Fruit fly (Drosophila melanogaster) whole organism, embryonic: ENCODE data around the gene CG32246.

Experiments
- BEAF-32 ChIP-seq: fragments of 200-800 bp; sonication (Bioruptor generic); optimal IDR thresholded peaks from 3 replicates; lab custom pipeline; 2017; ENCODE audit warnings: missing biosample characterization, missing genetic modification characterization, mild to moderate bottlenecking, moderate library complexity, missing genetic modification reagents
- Bteb2 ChIP-seq: fragments of 200-800 bp; sonication (Bioruptor generic); optimal IDR thresholded peaks from 2 replicates; lab custom pipeline; 2016; ENCODE audit warnings: missing biosample characterization, missing genetic modification characterization
- C15 ChIP-seq: fragments of 200-800 bp; sonication (Bioruptor generic); IDR thresholded peaks from 3 replicates; pipeline ENCODE4 v1.3.6; 2022; ENCODE audit warnings: missing biosample characterization, missing genetic modification characterization
- CG10543 ChIP-seq: fragments of 200-800 bp; sonication (Bioruptor generic); optimal IDR thresholded peaks from 3 replicates; lab custom pipeline; 2017; ENCODE audit warnings: missing biosample characterization, mild to moderate bottlenecking, missing genetic modification characterization, moderate library complexity
- CG10565 ChIP-seq: fragments of 200-800 bp; sonication (Bioruptor generic); optimal IDR thresholded peaks from 3 replicates; lab custom pipeline; 2016; ENCODE audit warnings: missing biosample characterization, mild to moderate bottlenecking, missing genetic modification characterization
- CG10654 ChIP-seq: fragments of 200-800 bp; sonication (Bioruptor generic); optimal IDR thresholded peaks from 2 replicates; lab custom pipeline; 2016; ENCODE audit warnings: missing biosample characterization, missing genetic modification characterization
- CG10959 ChIP-seq: fragments of 200-800 bp; sonication (Bioruptor generic); IDR thresholded peaks from 2 replicates; pipeline ENCODE4 v1.3.6; 2022; ENCODE audit warnings: missing biosample characterization, missing genetic modification characterization
- CG11398 ChIP-seq: fragments of 200-800 bp; sonication (Bioruptor generic); optimal IDR thresholded peaks from 2 replicates; lab custom pipeline; 2016; ENCODE audit warnings: missing biosample characterization, missing genetic modification characterization
- CG12299 ChIP-seq: fragments of 200-800 bp; sonication (Bioruptor generic); optimal IDR thresholded peaks from 2 replicates; lab custom pipeline; 2018; ENCODE audit warnings: missing biosample characterization, mild to moderate bottlenecking, missing genetic modification characterization
- CG12744 ChIP-seq: fragments of 200-800 bp; sonication (Bioruptor generic); optimal IDR thresholded peaks from 2 replicates; lab custom pipeline; 2016; ENCODE audit warnings: missing biosample characterization, missing genetic modification characterization
- CG13424 ChIP-seq: fragments of 200-800 bp; sonication (Bioruptor generic); optimal IDR thresholded peaks from 2 replicates; lab custom pipeline; 2019; ENCODE audit warnings: missing biosample characterization, mild to moderate bottlenecking, missing genetic modification characterization, moderate library complexity
- CG14860 ChIP-seq: fragments of 200-800 bp; sonication (Bioruptor generic); IDR thresholded peaks from 3 replicates; pipeline ENCODE4 v1.3.6; 2022; ENCODE audit warnings: missing biosample characterization, missing genetic modification characterization; ENCODE audit not compliant: partially characterized antibody
- CG15073 ChIP-seq: fragments of 200-800 bp; sonication (Bioruptor generic); optimal IDR thresholded peaks from 2 replicates; lab custom pipeline; 2016; ENCODE audit warnings: missing biosample characterization, missing genetic modification characterization
- CG15269 ChIP-seq: fragments of 200-800 bp; sonication (Bioruptor generic); optimal IDR thresholded peaks from 2 replicates; lab custom pipeline; 2018; ENCODE audit warnings: missing biosample characterization, mild to moderate bottlenecking, missing genetic modification characterization, moderate library complexity
- CG1602 ChIP-seq: fragments of 200-800 bp; sonication (Bioruptor generic); optimal IDR thresholded peaks from 3 replicates; lab custom pipeline; 2016; ENCODE audit warnings: missing biosample characterization, missing genetic modification characterization
- CG17328 ChIP-seq: fragments of 200-800 bp; sonication (Bioruptor generic); IDR thresholded peaks from 2 replicates; pipeline ENCODE4 v1.3.6; 2022; ENCODE audit warnings: missing biosample characterization, missing genetic modification characterization
- CG1792 ChIP-seq: fragments of 200-800 bp; sonication (Bioruptor generic); optimal IDR thresholded peaks from 2 replicates; lab custom pipeline; 2016; ENCODE audit warnings: missing biosample characterization, missing genetic modification characterization
- CG2199 ChIP-seq: fragments of 200-800 bp; sonication (Bioruptor generic); IDR thresholded peaks from 3 replicates; pipeline ENCODE4 v1.3.6; 2022; ENCODE audit warnings: missing biosample characterization, missing genetic modification characterization
- CG2712 ChIP-seq: fragments of 200-800 bp; optimal IDR thresholded peaks from 3 replicates; lab custom pipeline; 2019; ENCODE audit warnings: missing biosample characterization, mild to moderate bottlenecking, missing genetic modification characterization, moderate library complexity
- CG2875 ChIP-seq: fragments of 200-800 bp; sonication (Bioruptor generic); optimal IDR thresholded peaks from 2 replicates; lab custom pipeline; 2017; ENCODE audit warnings: missing biosample characterization, mild to moderate bottlenecking, missing genetic modification characterization, missing genetic modification reagents
- CG32767 ChIP-seq: fragments of 200-800 bp; sonication (Bioruptor generic); IDR thresholded peaks from 2 replicates; pipeline ENCODE4 v1.3.6; 2022; ENCODE audit warnings: missing biosample characterization, missing genetic modification characterization
- CG4404 ChIP-seq: fragments of 200-800 bp; sonication (Bioruptor generic); IDR thresholded peaks from 2 replicates; pipeline ENCODE4 v1.3.6; 2022; ENCODE audit warnings: missing biosample characterization, missing genetic modification characterization
- Camta ChIP-seq: fragments of 200-800 bp; sonication (Bioruptor generic); optimal IDR thresholded peaks from 2 replicates; lab custom pipeline; 2016; ENCODE audit warnings: missing biosample characterization, missing genetic modification characterization
- Chrac-16 ChIP-seq: fragments of 200-800 bp; sonication (Bioruptor generic); optimal IDR thresholded peaks from 3 replicates; lab custom pipeline; 2016; ENCODE audit warnings: missing biosample characterization, missing genetic modification characterization
- Dad ChIP-seq: fragments of 200-800 bp; sonication (Bioruptor generic); optimal IDR thresholded peaks from 3 replicates; lab custom pipeline; 2016; ENCODE audit warnings: missing biosample characterization, missing genetic modification characterization
- Doc2 ChIP-seq: fragments of 200-800 bp; sonication (Bioruptor generic); IDR thresholded peaks from 2 replicates; pipeline ENCODE4 v1.3.6; 2022; ENCODE audit warnings: missing biosample characterization, missing genetic modification characterization
- Doc3 ChIP-seq: fragments of 200-800 bp; sonication (Bioruptor generic); IDR thresholded peaks from 3 replicates; pipeline ENCODE4 v1.3.6; 2022; ENCODE audit warnings: missing biosample characterization, missing genetic modification characterization; ENCODE audit not compliant: partially characterized antibody
- HLH54F ChIP-seq: fragments of 200-800 bp; sonication (Bioruptor generic); optimal IDR thresholded peaks from 3 replicates; lab custom pipeline; 2016; ENCODE audit warnings: missing biosample characterization, missing genetic modification characterization
- Hmx ChIP-seq: fragments of 200-800 bp; sonication (Bioruptor generic); optimal IDR thresholded peaks from 2 replicates; lab custom pipeline; 2016; ENCODE audit warnings: missing biosample characterization, missing genetic modification characterization
- Hr39 ChIP-seq: fragments of >200 bp; optimal IDR thresholded peaks from 2 replicates; lab custom pipeline; 2017
- Myb ChIP-seq: fragments of 200-800 bp; sonication (Bioruptor generic); optimal IDR thresholded peaks from 2 replicates; lab custom pipeline; 2016; ENCODE audit warnings: missing biosample characterization, missing genetic modification characterization
- NC2α ChIP-seq: fragments of 200-800 bp; sonication (Bioruptor generic); optimal IDR thresholded peaks from 2 replicates; lab custom pipeline; 2016; ENCODE audit warnings: missing biosample characterization, missing genetic modification characterization
- Nf-YA ChIP-seq: fragments of 200-800 bp; sonication (Bioruptor generic); IDR thresholded peaks from 2 replicates; pipeline ENCODE4 v1.3.6; 2022; ENCODE audit warnings: missing biosample characterization, missing genetic modification characterization
- Nf-YC ChIP-seq: fragments of 200-800 bp; optimal IDR thresholded peaks from 3 replicates; lab custom pipeline; 2019; ENCODE audit warnings: missing biosample characterization, mild to moderate bottlenecking, missing genetic modification characterization, moderate library complexity
- NfI ChIP-seq: fragments of 200-800 bp; sonication (Bioruptor generic); optimal IDR thresholded peaks from 3 replicates; lab custom pipeline; 2018; ENCODE audit warnings: missing biosample characterization, mild to moderate bottlenecking, missing genetic modification characterization, moderate library complexity
- PHDP ChIP-seq: fragments of 200-800 bp; sonication (Bioruptor generic); optimal IDR thresholded peaks from 3 replicates; lab custom pipeline; 2018; ENCODE audit warnings: missing biosample characterization, mild to moderate bottlenecking, missing genetic modification characterization, moderate library complexity
- br ChIP-seq: fragments of >200 bp; optimal IDR thresholded peaks from 2 replicates; lab custom pipeline; 2017
- dmrt99B ChIP-seq: fragments of 200-800 bp; sonication (Bioruptor generic); optimal IDR thresholded peaks from 2 replicates; lab custom pipeline; 2018; ENCODE audit warnings: missing biosample characterization, mild to moderate bottlenecking, missing genetic modification characterization, moderate library complexity
- dpn ChIP-seq, 2 experiments: fragments of 200-800 bp; sonication (Bioruptor generic); optimal IDR thresholded peaks; 3 replicates each; lab custom pipeline; 2016; ENCODE audit warnings: missing biosample characterization in 2 of 2, missing genetic modification characterization in 2 of 2
- ems ChIP-seq: fragments of 200-800 bp; sonication (Bioruptor generic); optimal IDR thresholded peaks from 3 replicates; lab custom pipeline; 2016; ENCODE audit warnings: missing biosample characterization, missing genetic modification characterization
- ewg ChIP-seq: fragments of 200-800 bp; sonication (Bioruptor generic); optimal IDR thresholded peaks from 3 replicates; lab custom pipeline; 2017; ENCODE audit warnings: mild to moderate bottlenecking, missing biosample characterization, missing genetic modification reagents, missing genetic modification characterization
- grau ChIP-seq: fragments of 200-800 bp; optimal IDR thresholded peaks from 3 replicates; lab custom pipeline; 2019; ENCODE audit warnings: missing biosample characterization, mild to moderate bottlenecking, missing genetic modification characterization, moderate library complexity
- gsb ChIP-seq: fragments of 200-800 bp; sonication (Bioruptor generic); IDR thresholded peaks from 2 replicates; pipeline ENCODE4 v1.3.6; 2022; ENCODE audit warnings: missing biosample characterization, missing genetic modification characterization
- kni ChIP-seq: fragments of 200-800 bp; sonication (Bioruptor generic); optimal IDR thresholded peaks from 3 replicates; lab custom pipeline; 2017; ENCODE audit warnings: mild to moderate bottlenecking, missing biosample characterization, missing genetic modification reagents, missing genetic modification characterization
- knrl ChIP-seq: fragments of 200-800 bp; sonication (Bioruptor generic); IDR thresholded peaks from 3 replicates; pipeline ENCODE4 v1.3.6; 2022; ENCODE audit warnings: missing biosample characterization, missing genetic modification characterization; ENCODE audit not compliant: partially characterized antibody
- mam ChIP-seq: fragments of 200-800 bp; sonication (Bioruptor generic); optimal IDR thresholded peaks from 3 replicates; lab custom pipeline; 2016; ENCODE audit warnings: missing biosample characterization, missing genetic modification characterization
- peb ChIP-seq: fragments of 200-800 bp; sonication (Bioruptor generic); IDR thresholded peaks from 2 replicates; pipeline ENCODE4 v1.3.6; 2022; ENCODE audit warnings: missing biosample characterization, missing genetic modification characterization
- repo ChIP-seq: fragments of 200-800 bp; sonication (Bioruptor generic); optimal IDR thresholded peaks from 2 replicates; lab custom pipeline; 2016; ENCODE audit warnings: missing biosample characterization, missing genetic modification characterization
- schlank ChIP-seq: fragments of 200-800 bp; sonication (Bioruptor generic); optimal IDR thresholded peaks from 2 replicates; lab custom pipeline; 2018; ENCODE audit warnings: missing biosample characterization, mild to moderate bottlenecking, missing genetic modification characterization
- sisA ChIP-seq: fragments of 200-800 bp; sonication (Bioruptor generic); IDR thresholded peaks from 2 replicates; pipeline ENCODE4 v1.3.6; 2022; ENCODE audit warnings: missing biosample characterization, missing genetic modification characterization
- sqz ChIP-seq: fragments of 200-800 bp; sonication (Bioruptor generic); optimal IDR thresholded peaks from 3 replicates; lab custom pipeline; 2018; ENCODE audit warnings: missing biosample characterization, mild to moderate bottlenecking, missing genetic modification characterization
- usp ChIP-seq: fragments of >200 bp; optimal IDR thresholded peaks from 2 replicates; lab custom pipeline; 2017; ENCODE audit warnings: missing biosample characterization, missing genetic modification characterization
- wor ChIP-seq: fragments of 200-800 bp; sonication (Bioruptor generic); IDR thresholded peaks from 2 replicates; pipeline ENCODE4 v1.3.6; 2022; ENCODE audit warnings: missing biosample characterization, missing genetic modification characterization

Gene CG32246

DNA sequence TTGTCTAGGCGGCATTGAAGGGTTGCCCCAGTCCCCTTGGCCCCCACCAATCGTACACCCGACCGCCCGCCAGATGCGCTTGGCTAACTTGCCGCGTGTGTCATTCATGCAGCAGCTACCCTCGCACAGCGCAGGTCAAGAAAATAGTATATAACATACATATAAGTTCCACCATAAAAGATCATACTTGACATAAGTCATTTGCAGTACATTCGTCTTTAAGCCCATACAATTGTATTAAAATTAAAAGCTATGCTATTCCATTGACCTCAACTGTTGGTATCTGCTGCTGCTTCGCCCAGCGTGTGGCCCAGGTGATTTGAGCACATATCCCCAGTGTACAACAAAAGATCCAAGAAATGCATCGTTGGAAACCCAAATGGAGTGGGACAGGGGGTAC lies 9.7 kb upstream of the CG32246 start (continued):
- TF ChIP-seq Myb (GFP tag; lab: Kevin White, UChicago): no peak
- no peak for TF ChIP-seq br (lab: Kevin White, UChicago)
- TF ChIP-seq dpn (GFP tag; optimal IDR thresholded peaks at IDR 0.05; lab: Kevin White, UChicago): peak; percentile 58 to 64
- TF ChIP-seq CG32767 (GFP tag; lab: Robert Waterston, UW): peak; percentile 44; the same call in 1 of the 2 replicates
- TF ChIP-seq CG2199 (GFP tag; lab: Robert Waterston, UW): peak; percentile 92
- TF ChIP-seq wor (GFP tag; lab: Robert Waterston, UW): peak; percentile 60
- peak; percentile 45 for TF ChIP-seq CG13424 (tag; lab: Kevin White, UChicago)
- TF ChIP-seq Nf-YC (tag; lab: Kevin White, UChicago): no peak
- peak; percentile 41 for TF ChIP-seq repo (GFP tag; lab: Kevin White, UChicago)
- TF ChIP-seq sqz (GFP tag; lab: Kevin White, UChicago): no peak
- TF ChIP-seq PHDP (tag; lab: Kevin White, UChicago): peak; percentile 62
- TF ChIP-seq CG10543 (GFP tag; lab: Kevin White, UChicago): no peak
- peak; percentile 54 for TF ChIP-seq CG1792 (GFP tag; lab: Kevin White, UChicago)
- TF ChIP-seq Hmx: no peak
- peak; percentile 30 for TF ChIP-seq CG12744 (GFP tag; lab: Kevin White, UChicago)
- TF ChIP-seq gsb (GFP tag; lab: Robert Waterston, UW): no peak
- no peak for TF ChIP-seq Hr39
- peak; percentile 87 for TF ChIP-seq CG17328
- TF ChIP-seq CG4404 (GFP tag; lab: Robert Waterston, UW): peak; percentile 73
- TF ChIP-seq knrl: no peak
- TF ChIP-seq CG2712 (tag; lab: Kevin White, UChicago): peak; percentile 91
- no peak for TF ChIP-seq Doc2 (GFP tag; lab: Robert Waterston, UW)
- no peak for TF ChIP-seq usp (GFP tag; lab: Kevin White, UChicago)
- TF ChIP-seq C15 (GFP tag; lab: Robert Waterston, UW): no peak
- no peak for TF ChIP-seq HLH54F (GFP tag; lab: Kevin White, UChicago)
- peak; percentile 74 for TF ChIP-seq Camta (GFP tag; lab: Kevin White, UChicago)
- no peak for TF ChIP-seq CG12299
- TF ChIP-seq kni: no peak
- peak; percentile 73 for TF ChIP-seq dmrt99B (tag; lab: Kevin White, UChicago)
- TF ChIP-seq sisA (GFP tag; lab: Robert Waterston, UW): peak; percentile 88
- TF ChIP-seq Chrac-16 (GFP tag; lab: Kevin White, UChicago): peak; percentile 59
- TF ChIP-seq CG2875 (GFP tag; lab: Kevin White, UChicago): peak; percentile 72
- peak; percentile 84 for TF ChIP-seq peb (GFP tag; lab: Robert Waterston, UW)
- no peak for TF ChIP-seq Bteb2 (GFP tag; lab: Kevin White, UChicago)
- peak; percentile 45 for TF ChIP-seq Dad
- no peak for TF ChIP-seq Doc3 (GFP tag; lab: Robert Waterston, UW)
- TF ChIP-seq CG15269 (tag; lab: Kevin White, UChicago): peak; percentile 14
- peak; percentile 45 for TF ChIP-seq NC2α (GFP tag; lab: Kevin White, UChicago)
- TF ChIP-seq grau (tag; lab: Kevin White, UChicago): peak; percentile 52
- TF ChIP-seq CG1602: peak; percentile 64
- peak; percentile 18 for TF ChIP-seq CG15073 (GFP tag; lab: Kevin White, UChicago)
- peak; percentile 40 for TF ChIP-seq mam
- peak; percentile 77 for TF ChIP-seq CG10959 (GFP tag; lab: Robert Waterston, UW)
- TF ChIP-seq ems (GFP tag; lab: Kevin White, UChicago): peak; percentile 61
- no peak for TF ChIP-seq schlank (tag; lab: Kevin White, UChicago)
- TF ChIP-seq NfI (GFP tag; lab: Kevin White, UChicago): peak; percentile 50
- TF ChIP-seq Nf-YA: peak; percentile 67
- peak; percentile 57 for TF ChIP-seq CG10654 (GFP tag; lab: Kevin White, UChicago)
- TF ChIP-seq CG10565: peak; percentile 26
- TF ChIP-seq CG14860: no peak
- no peak for TF ChIP-seq BEAF-32 (GFP tag; lab: Kevin White, UChicago)
- TF ChIP-seq ewg: peak; percentile 68
- no peak for TF ChIP-seq CG11398 (GFP tag; lab: Kevin White, UChicago)
